Worm (Caenorhabditis elegans): ENCODE measurements around the gene twk-6.

- TF ChIP-seq T26A5.8 (tag; optimal IDR thresholded peaks at IDR 0.05) (no peak), snpc-1.3 (tag; optimal IDR thresholded peaks at IDR 0.05; ENCODE audit: insufficient read depth) (no peak), ekl-4 (GFP tag; IDR thresholded peaks at IDR 0.05) (no peak), aptf-2 (GFP tag; conservative IDR thresholded peaks at IDR 0.05) (no peak), F52B5.7 (tag; optimal IDR thresholded peaks at IDR 0.05) (no peak), ceh-27 (GFP tag; optimal IDR thresholded peaks at IDR 0.05) (no peak), lin-35 (GFP tag; optimal IDR thresholded peaks at IDR 0.05) (no peak), lir-1 (GFP tag; conservative IDR thresholded peaks at IDR 0.05) (no peak), nhr-120 (GFP tag; IDR thresholded peaks at IDR 0.05) (no peak), lin-54 (GFP tag; optimal IDR thresholded peaks at IDR 0.05) (no peak), ztf-26 (tag; optimal IDR thresholded peaks at IDR 0.05) (no peak), madf-8 (GFP tag; conservative IDR thresholded peaks at IDR 0.05) (no peak)
Measured at ce11 chrIII:4703932-4704454, 38.7 kb upstream of the twk-6 start, which contains the start of the genes clp-2 and mrpl-16.

All from whole organism, young adult.